Worm (Caenorhabditis elegans) whole organism, young adult: ENCODE results near the gene gmap-1.

Experiments used
- F33H1.4 ChIP-seq: fragments of 200-800 bp; sonication (Bioruptor generic); IDR thresholded peaks from 2 replicates; pipeline ENCODE4 v1.3.6; 2022; ENCODE audit warnings: missing genetic modification reagents, missing genetic modification characterization, missing compliant biosample characterization
- T26A5.8 ChIP-seq: sonication (generic microtip); optimal IDR thresholded peaks from 2 replicates; lab custom pipeline; 2016; ENCODE audit warnings: missing genetic modification characterization, missing compliant biosample characterization
- let-607 ChIP-seq, 2 experiments: fragments of 200-800 bp in 1 of 2; sonication (Bioruptor generic) in 1 of 2; sonication (generic microtip) in 1 of 2; optimal IDR thresholded peaks; 2 replicates each; lab custom pipeline; 2016 to 2018; ENCODE audit warnings: mild to moderate bottlenecking in 2 of 2, missing compliant biosample characterization in 2 of 2, missing genetic modification characterization in 2 of 2, moderate library complexity in 2 of 2, missing genotype in 1 of 2
- unc-130 ChIP-seq: sonication (generic microtip); optimal IDR thresholded peaks from 2 replicates; lab custom pipeline; 2016; ENCODE audit warnings: missing genetic modification reagents, missing genetic modification characterization, missing compliant biosample characterization
- ztf-22 ChIP-seq: fragments of 200-800 bp; sonication (Bioruptor generic); optimal IDR thresholded peaks from 2 replicates; lab custom pipeline; 2018; ENCODE audit warnings: mild to moderate bottlenecking, missing genetic modification characterization, moderate library complexity, missing compliant biosample characterization

- TF ChIP-seq F33H1.4 (GFP tag; lab: Robert Waterston, UW) (no peak), T26A5.8 (tag; lab: Kevin White, UChicago) (no peak), unc-130 (GFP tag; lab: Kevin White, UChicago) (no peak), let-607 (tag; optimal IDR thresholded peaks at IDR 0.05; lab: Kevin White, UChicago) (no peak), ztf-22 (GFP tag; lab: Kevin White, UChicago) (no peak)
Measured at ce11 chrX:12902057-12902652, 32.6 kb downstream of the gmap-1 start.
